Fruit fly (Drosophila melanogaster) whole organism, embryonic: ENCODE results near the gene CG3009.

Source experiments
- Aef1 ChIP-seq: fragments of 200-800 bp; sonication (Bioruptor generic); IDR thresholded peaks from 3 replicates; pipeline ENCODE4 v1.3.6; 2022; ENCODE audit warnings: missing biosample characterization, missing genetic modification characterization
- Atf-2 ChIP-seq: fragments of 200-800 bp; sonication (Bioruptor generic); optimal IDR thresholded peaks from 2 replicates; lab custom pipeline; 2016; ENCODE audit warnings: missing biosample characterization, missing genetic modification characterization
- CG11247 ChIP-seq: fragments of 200-800 bp; sonication (Bioruptor generic); IDR thresholded peaks from 2 replicates; pipeline ENCODE4 v1.3.6; 2022; ENCODE audit warnings: missing biosample characterization, missing genetic modification characterization
- CG12942 ChIP-seq: fragments of 200-800 bp; sonication (Bioruptor generic); optimal IDR thresholded peaks from 3 replicates; lab custom pipeline; 2016; ENCODE audit warnings: missing biosample characterization, missing genetic modification characterization
- CG14050 ChIP-seq: fragments of 200-800 bp; sonication (Bioruptor generic); IDR thresholded peaks from 3 replicates; pipeline ENCODE4 v1.3.6; 2022; ENCODE audit warnings: missing biosample characterization, missing genetic modification characterization
- CG14667 ChIP-seq: fragments of 200-800 bp; sonication (Bioruptor generic); IDR thresholded peaks from 2 replicates; pipeline ENCODE4 v1.3.6; 2022; ENCODE audit warnings: missing biosample characterization, missing genetic modification characterization
- CG16813 ChIP-seq: fragments of 200-800 bp; sonication (Bioruptor generic); IDR thresholded peaks from 3 replicates; pipeline ENCODE4 v1.3.6; 2022; ENCODE audit warnings: missing biosample characterization, missing genetic modification characterization; ENCODE audit not compliant: partially characterized antibody
- CG17359 ChIP-seq: fragments of 200-800 bp; sonication (Bioruptor generic); optimal IDR thresholded peaks from 3 replicates; lab custom pipeline; 2018; ENCODE audit warnings: missing biosample characterization, mild to moderate bottlenecking, missing genetic modification characterization, moderate library complexity
- CG2889 ChIP-seq: fragments of 200-800 bp; sonication (Bioruptor generic); IDR thresholded peaks from 3 replicates; pipeline ENCODE4 v1.3.6; 2022; ENCODE audit warnings: missing biosample characterization, missing genetic modification characterization
- CG3281 ChIP-seq: fragments of 200-800 bp; sonication (Bioruptor generic); optimal IDR thresholded peaks from 3 replicates; lab custom pipeline; 2017; ENCODE audit warnings: missing biosample characterization, mild to moderate bottlenecking, missing genetic modification characterization
- CG33213 ChIP-seq: fragments of 200-800 bp; sonication (Bioruptor generic); optimal IDR thresholded peaks from 3 replicates; lab custom pipeline; 2016; ENCODE audit warnings: missing biosample characterization, missing genetic modification characterization
- CG34376 ChIP-seq: fragments of 200-800 bp; sonication (Bioruptor generic); optimal IDR thresholded peaks from 2 replicates; lab custom pipeline; 2018; ENCODE audit warnings: missing biosample characterization, mild to moderate bottlenecking, missing genetic modification characterization
- CG4424 ChIP-seq: fragments of 200-800 bp; sonication (Bioruptor generic); optimal IDR thresholded peaks from 3 replicates; lab custom pipeline; 2016; ENCODE audit warnings: missing biosample characterization, missing genetic modification characterization
- CG5953 ChIP-seq: fragments of 200-800 bp; sonication (Bioruptor generic); IDR thresholded peaks from 2 replicates; pipeline ENCODE4 v1.3.6; 2022; ENCODE audit warnings: missing biosample characterization, missing genetic modification characterization
- CG7357 ChIP-seq: fragments of 200-800 bp; sonication (Bioruptor generic); IDR thresholded peaks from 3 replicates; pipeline ENCODE4 v1.3.6; 2022; ENCODE audit warnings: missing biosample characterization, missing genetic modification characterization
- CG8290 ChIP-seq, 3 experiments: fragments of 200-800 bp; sonication (Bioruptor generic); optimal IDR thresholded peaks; 2 replicates each; lab custom pipeline; 2016 to 2019; ENCODE audit warnings: missing biosample characterization in 3 of 3, missing genetic modification characterization in 3 of 3, mild to moderate bottlenecking in 2 of 3, moderate library complexity in 1 of 3
- CG8478 ChIP-seq: fragments of >200 bp; optimal IDR thresholded peaks from 2 replicates; lab custom pipeline; 2018
- CG8765 ChIP-seq: fragments of 200-800 bp; sonication (Bioruptor generic); IDR thresholded peaks from 2 replicates; pipeline ENCODE4 v1.3.6; 2022; ENCODE audit warnings: missing biosample characterization, missing genetic modification characterization
- CG8944 ChIP-seq: fragments of 200-800 bp; sonication (Bioruptor generic); optimal IDR thresholded peaks from 3 replicates; lab custom pipeline; 2016; ENCODE audit warnings: missing biosample characterization, missing genetic modification characterization
- CrebB ChIP-seq: fragments of 200-800 bp; sonication (Bioruptor generic); optimal IDR thresholded peaks from 3 replicates; lab custom pipeline; 2018; ENCODE audit warnings: missing biosample characterization, mild to moderate bottlenecking, missing genetic modification characterization
- D19B ChIP-seq: fragments of 200-800 bp; sonication (Bioruptor generic); optimal IDR thresholded peaks from 2 replicates; lab custom pipeline; 2017; ENCODE audit warnings: missing biosample characterization, mild to moderate bottlenecking, missing genetic modification characterization
- Drgx ChIP-seq: fragments of 200-800 bp; sonication (Bioruptor generic); IDR thresholded peaks from 2 replicates; pipeline ENCODE4 v1.3.6; 2022; ENCODE audit warnings: missing biosample characterization, missing genetic modification characterization
- ERR ChIP-seq: fragments of 200-800 bp; sonication (Bioruptor generic); optimal IDR thresholded peaks from 2 replicates; lab custom pipeline; 2016; ENCODE audit warnings: missing biosample characterization, missing genetic modification characterization
- H2.0 ChIP-seq: fragments of 200-800 bp; sonication (Bioruptor generic); IDR thresholded peaks from 2 replicates; pipeline ENCODE4 v1.3.6; 2022; ENCODE audit warnings: missing biosample characterization, missing genetic modification characterization
- Hand ChIP-seq: fragments of 200-800 bp; sonication (Bioruptor generic); optimal IDR thresholded peaks from 2 replicates; lab custom pipeline; 2017; ENCODE audit warnings: mild to moderate bottlenecking, missing biosample characterization, missing genetic modification reagents, missing genetic modification characterization
- Hey ChIP-seq: fragments of 200-800 bp; sonication (Bioruptor generic); optimal IDR thresholded peaks from 3 replicates; lab custom pipeline; 2018; ENCODE audit warnings: missing biosample characterization, mild to moderate bottlenecking, missing genetic modification characterization
- Hmr ChIP-seq: fragments of 200-800 bp; sonication (Bioruptor generic); optimal IDR thresholded peaks from 3 replicates; lab custom pipeline; 2017; ENCODE audit warnings: mild to moderate bottlenecking, missing biosample characterization, missing genetic modification reagents, missing genetic modification characterization
- MBD-R2 ChIP-seq: fragments of 200-800 bp; sonication (Bioruptor generic); IDR thresholded peaks from 2 replicates; pipeline ENCODE4 v1.3.6; 2022; ENCODE audit warnings: missing biosample characterization, missing genetic modification characterization
- NfI ChIP-seq: fragments of 200-800 bp; sonication (Bioruptor generic); optimal IDR thresholded peaks from 3 replicates; lab custom pipeline; 2018; ENCODE audit warnings: missing biosample characterization, mild to moderate bottlenecking, missing genetic modification characterization, moderate library complexity
- Poxn ChIP-seq: fragments of 200-800 bp; sonication (Bioruptor generic); IDR thresholded peaks from 2 replicates; pipeline ENCODE4 v1.3.6; 2022; ENCODE audit warnings: missing biosample characterization, missing genetic modification characterization
- Sry-δ ChIP-seq: fragments of 200-800 bp; sonication (Bioruptor generic); optimal IDR thresholded peaks from 2 replicates; lab custom pipeline; 2016; ENCODE audit warnings: missing biosample characterization, missing genetic modification characterization
- Stat92E ChIP-seq, 3 experiments: fragments of >200 bp in 2 of 3; fragments of 200-800 bp in 1 of 3; sonication (Bioruptor generic) in 1 of 3; optimal IDR thresholded peaks; 2 replicates each; lab custom pipeline; 2017 to 2019; ENCODE audit warnings: missing biosample characterization in 3 of 3, missing genetic modification characterization in 3 of 3, mild to moderate bottlenecking in 1 of 3, moderate library complexity in 1 of 3
- aop ChIP-seq: fragments of 200-800 bp; sonication (Bioruptor generic); IDR thresholded peaks from 2 replicates; pipeline ENCODE4 v1.3.6; 2022; ENCODE audit warnings: missing biosample characterization, missing genetic modification characterization
- ash1 ChIP-seq: fragments of 200-800 bp; sonication (Bioruptor generic); optimal IDR thresholded peaks from 2 replicates; lab custom pipeline; 2018; ENCODE audit warnings: missing biosample characterization, mild to moderate bottlenecking, missing genetic modification characterization
- bcd ChIP-seq: fragments of 200-800 bp; sonication (Bioruptor generic); optimal IDR thresholded peaks from 2 replicates; lab custom pipeline; 2017; ENCODE audit warnings: missing biosample characterization, mild to moderate bottlenecking, missing genetic modification characterization
- dati ChIP-seq: fragments of 200-800 bp; sonication (Bioruptor generic); IDR thresholded peaks from 2 replicates; pipeline ENCODE4 v1.3.6; 2022; ENCODE audit warnings: missing biosample characterization, missing genetic modification characterization
- ems ChIP-seq: fragments of 200-800 bp; sonication (Bioruptor generic); optimal IDR thresholded peaks from 3 replicates; lab custom pipeline; 2016; ENCODE audit warnings: missing biosample characterization, missing genetic modification characterization
- h ChIP-seq: fragments of >200 bp; optimal IDR thresholded peaks from 2 replicates; lab custom pipeline; 2017
- kah ChIP-seq: fragments of 200-800 bp; sonication (Bioruptor generic); optimal IDR thresholded peaks from 2 replicates; lab custom pipeline; 2018; ENCODE audit warnings: missing biosample characterization, mild to moderate bottlenecking, missing genetic modification characterization
- lbe ChIP-seq: fragments of 200-800 bp; sonication (Bioruptor generic); optimal IDR thresholded peaks from 2 replicates; lab custom pipeline; 2016; ENCODE audit warnings: missing biosample characterization, mild to moderate bottlenecking, missing genetic modification characterization
- mam ChIP-seq: fragments of 200-800 bp; sonication (Bioruptor generic); optimal IDR thresholded peaks from 3 replicates; lab custom pipeline; 2016; ENCODE audit warnings: missing biosample characterization, missing genetic modification characterization
- nom ChIP-seq: fragments of 200-800 bp; sonication (Bioruptor generic); optimal IDR thresholded peaks from 2 replicates; lab custom pipeline; 2017; ENCODE audit warnings: missing biosample characterization, missing genetic modification characterization, mild to moderate bottlenecking, moderate library complexity, missing genetic modification reagents
- org-1 ChIP-seq: fragments of 200-800 bp; sonication (Bioruptor generic); optimal IDR thresholded peaks from 2 replicates; lab custom pipeline; 2017; ENCODE audit warnings: missing biosample characterization, missing genetic modification characterization
- p53 ChIP-seq: fragments of 200-800 bp; sonication (Bioruptor generic); optimal IDR thresholded peaks from 2 replicates; lab custom pipeline; 2016; ENCODE audit warnings: missing biosample characterization, missing genetic modification characterization
- sens ChIP-seq: fragments of 200-800 bp; sonication (Bioruptor generic); peaks from one replicate; lab custom pipeline; 2016; ENCODE audit warnings: missing biosample characterization, missing genetic modification characterization
- slou ChIP-seq: fragments of 200-800 bp; sonication (Bioruptor generic); optimal IDR thresholded peaks from 3 replicates; lab custom pipeline; 2016; ENCODE audit warnings: missing biosample characterization, missing genetic modification characterization
- sob ChIP-seq: fragments of 200-800 bp; sonication (Bioruptor generic); IDR thresholded peaks from 2 replicates; pipeline ENCODE4 v1.3.6; 2022; ENCODE audit warnings: missing biosample characterization, missing genetic modification characterization
- toy ChIP-seq: fragments of 200-800 bp; sonication (Bioruptor generic); IDR thresholded peaks from 2 replicates; pipeline ENCODE4 v1.3.6; 2022; ENCODE audit warnings: missing biosample characterization, missing genetic modification characterization
- ttk ChIP-seq: fragments of 200-800 bp; sonication (Bioruptor generic); IDR thresholded peaks from 2 replicates; pipeline ENCODE4 v2.1.2; 2022; ENCODE audit warnings: missing biosample characterization, missing genetic modification characterization
- vfl ChIP-seq: fragments of 200-800 bp; sonication (Bioruptor generic); optimal IDR thresholded peaks from 2 replicates; lab custom pipeline; 2016; ENCODE audit warnings: missing biosample characterization, missing genetic modification characterization
- zen ChIP-seq: fragments of 200-800 bp; sonication (Bioruptor generic); optimal IDR thresholded peaks from 3 replicates; lab custom pipeline; 2018; ENCODE audit warnings: missing biosample characterization, mild to moderate bottlenecking, missing genetic modification characterization, moderate library complexity
- zen2 ChIP-seq: fragments of 200-800 bp; sonication (Bioruptor generic); IDR thresholded peaks from 3 replicates; pipeline ENCODE4 v1.3.6; 2022; ENCODE audit warnings: missing biosample characterization, missing genetic modification characterization; ENCODE audit not compliant: partially characterized antibody
- zf30C ChIP-seq: fragments of 200-800 bp; sonication (Bioruptor generic); optimal IDR thresholded peaks from 3 replicates; lab custom pipeline; 2018; ENCODE audit warnings: missing biosample characterization, mild to moderate bottlenecking, missing genetic modification characterization

CG3009 gene

DNA sequence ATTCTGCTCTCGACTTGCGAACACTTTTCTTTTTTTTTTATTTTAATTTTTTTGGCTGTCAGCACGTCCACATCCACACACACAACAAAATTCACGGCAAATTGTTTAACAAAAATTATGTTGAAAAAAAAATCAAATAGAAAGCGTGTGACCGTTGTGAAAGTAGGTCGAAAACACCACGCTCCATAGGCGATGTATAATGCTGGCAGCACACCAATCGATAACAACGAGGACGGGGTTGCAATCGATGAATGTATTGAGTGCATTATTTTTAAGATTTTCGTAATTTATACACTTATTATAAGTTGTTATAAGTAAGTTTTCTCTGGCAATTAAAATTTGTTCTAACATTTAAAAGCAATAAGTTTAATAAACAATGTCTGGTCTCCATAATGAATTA lies 20.2 kb upstream of the CG3009 start, which contains the start of gene Pp2C1 (continued):
- TF ChIP-seq CG14667 (no peak), mam (GFP tag; lab: Kevin White, UChicago) (no peak), bcd (GFP tag; lab: Kevin White, UChicago) (no peak), lbe (GFP tag; lab: Kevin White, UChicago) (no peak), zen (tag; lab: Kevin White, UChicago) (peak; percentile 24), zf30C (no peak), CG2889 (GFP tag; lab: Robert Waterston, UW) (no peak), vfl (no peak), Sry-δ (peak; percentile 73), Drgx (GFP tag; lab: Robert Waterston, UW) (no peak), Hmr (no peak), CG14050 (GFP tag; lab: Robert Waterston, UW) (no peak), p53 (no peak), ttk (GFP tag; lab: Robert Waterston, UW) (no peak), CG16813 (peak; percentile 80), CrebB (no peak), CG8765 (no peak), Poxn (GFP tag; lab: Robert Waterston, UW) (no peak), slou (GFP tag; lab: Kevin White, UChicago) (no peak), CG8478 (no peak), NfI (GFP tag; lab: Kevin White, UChicago) (no peak), CG8944 (no peak), kah (no peak), Aef1 (no peak), CG12942 (no peak), CG7357 (GFP tag; lab: Robert Waterston, UW) (no peak), Hey (tag; lab: Kevin White, UChicago) (no peak), H2.0 (GFP tag; lab: Robert Waterston, UW) (no peak), Hand (GFP tag; lab: Kevin White, UChicago) (no peak), Stat92E (GFP tag; optimal IDR thresholded peaks at IDR 0.05; lab: Kevin White, UChicago) (no peak), zen2 (GFP tag; lab: Robert Waterston, UW) (peak; percentile 43; the same call in 1 of the 3 replicates), dati (GFP tag; lab: Robert Waterston, UW) (no peak), CG34376 (GFP tag; lab: Kevin White, UChicago) (no peak), CG4424 (GFP tag; lab: Kevin White, UChicago) (no peak), h (lab: Kevin White, UChicago) (no peak), CG33213 (GFP tag; lab: Kevin White, UChicago) (no peak), ERR (GFP tag; lab: Kevin White, UChicago) (no peak), sob (GFP tag; lab: Robert Waterston, UW) (no peak), CG17359 (tag; lab: Kevin White, UChicago) (no peak), org-1 (GFP tag; lab: Kevin White, UChicago) (no peak), CG5953 (no peak), MBD-R2 (GFP tag; lab: Robert Waterston, UW) (no peak), nom (GFP tag; lab: Kevin White, UChicago) (no peak), D19B (no peak), aop (GFP tag; lab: Robert Waterston, UW) (no peak), ash1 (GFP tag; lab: Kevin White, UChicago) (no peak), sens (no peak), toy (GFP tag; lab: Robert Waterston, UW) (no peak), Atf-2 (GFP tag; lab: Kevin White, UChicago) (no peak), CG8290 (GFP tag; optimal IDR thresholded peaks at IDR 0.05; lab: Kevin White, UChicago) (no peak), CG8290 (tag; optimal IDR thresholded peaks at IDR 0.05; lab: Kevin White, UChicago) (peak; percentile 16 to 49), CG11247 (no peak), ems (GFP tag; lab: Kevin White, UChicago) (no peak), CG3281 (GFP tag; lab: Kevin White, UChicago) (no peak)
